Worm (Caenorhabditis elegans): ENCODE data around the gene T24H10.1.

Gene T24H10.1

DNA sequence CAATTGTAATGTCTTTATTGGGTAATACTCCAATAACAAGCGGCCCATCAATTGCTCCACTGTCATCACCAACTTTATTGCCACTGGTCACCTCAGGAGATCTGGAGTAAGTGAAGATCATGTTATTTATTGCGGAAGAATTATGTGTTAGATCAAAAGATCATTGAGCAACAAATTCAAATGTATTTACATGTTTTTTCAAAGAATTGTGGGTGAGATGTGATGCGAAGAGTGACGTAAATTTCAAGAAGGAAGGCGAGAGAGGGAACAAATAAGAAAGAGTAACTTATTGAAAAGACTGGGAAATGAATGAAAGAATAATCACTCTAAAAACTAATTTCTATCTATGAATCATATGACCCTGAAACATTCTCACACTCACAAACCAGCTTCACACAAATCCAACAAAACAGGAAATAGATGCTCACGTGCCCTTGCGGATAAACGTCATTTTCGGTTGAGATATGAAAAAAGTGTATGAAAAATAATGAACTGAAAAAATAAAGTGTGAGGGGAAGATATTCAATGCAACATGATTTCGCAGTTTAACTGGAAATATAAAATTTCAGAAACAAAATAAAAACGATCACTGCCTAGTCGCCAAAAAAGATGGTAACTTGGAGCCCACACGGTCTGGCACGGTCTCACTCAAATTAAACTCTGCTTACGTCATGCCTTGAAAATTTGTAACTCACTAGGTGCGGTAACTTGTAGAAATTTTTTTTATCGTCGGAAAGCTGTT is 21.8 kb downstream of the T24H10.1 start:
- TF ChIP-seq tab-1 (GFP tag; IDR thresholded peaks at IDR 0.05) (no peak), ztf-23 (GFP tag; IDR thresholded peaks at IDR 0.05) (no peak), T22C8.4 (GFP tag; IDR thresholded peaks at IDR 0.05) (no peak), med-1 (GFP tag; optimal IDR thresholded peaks at IDR 0.05; ENCODE audit: insufficient read depth) (no peak), klf-2 (GFP tag; conservative IDR thresholded peaks at IDR 0.05) (no peak), flt-1 (GFP tag; IDR thresholded peaks at IDR 0.05) (no peak), cog-1 (tag; optimal IDR thresholded peaks at IDR 0.05) (no peak), ref-1 (GFP tag; conservative IDR thresholded peaks at IDR 0.05) (no peak), ztf-29 (GFP tag; IDR thresholded peaks at IDR 0.05) (no peak)

ce11 chrII:9124353-9124752 is 25.2 kb downstream of the T24H10.1 start:
- TF ChIP-seq ztf-23 (GFP tag; IDR thresholded peaks at IDR 0.05) (no peak), flt-1 (GFP tag; IDR thresholded peaks at IDR 0.05) (no peak), cog-1 (tag; optimal IDR thresholded peaks at IDR 0.05) (no peak), T22C8.4 (GFP tag; IDR thresholded peaks at IDR 0.05) (no peak)

DNA sequence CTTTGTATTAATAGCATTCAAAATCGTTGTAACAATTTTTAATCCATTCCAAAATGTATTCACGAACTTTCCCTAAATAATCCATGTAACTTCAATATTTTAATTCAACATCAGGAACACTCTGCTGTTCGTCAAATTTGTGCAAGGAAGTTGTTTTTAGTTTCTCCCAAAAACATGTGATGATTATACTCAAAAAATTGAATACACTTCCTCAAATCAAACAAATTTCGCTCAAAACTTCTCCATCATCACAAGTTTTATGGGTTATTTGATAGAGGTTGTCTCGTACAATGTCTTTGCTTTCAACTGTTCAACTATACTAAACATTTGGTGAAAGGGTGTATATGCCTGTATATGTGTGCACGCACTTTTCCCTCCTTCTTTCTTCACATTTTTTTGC is 25.8 kb downstream of the T24H10.1 start:
- TF ChIP-seq flt-1 (GFP tag; IDR thresholded peaks at IDR 0.05), result no peak

- TF ChIP-seq ztf-23 (GFP tag; IDR thresholded peaks at IDR 0.05) (no peak), tab-1 (GFP tag; IDR thresholded peaks at IDR 0.05) (no peak), med-1 (GFP tag; optimal IDR thresholded peaks at IDR 0.05; ENCODE audit: insufficient read depth) (no peak), cog-1 (tag; optimal IDR thresholded peaks at IDR 0.05) (no peak), T22C8.4 (GFP tag; IDR thresholded peaks at IDR 0.05) (no peak)
Measured at ce11 chrII:9126965-9127364, 27.8 kb downstream of the T24H10.1 start.

- no peak for TF ChIP-seq T22C8.4 (GFP tag; IDR thresholded peaks at IDR 0.05)
- TF ChIP-seq flt-1 (GFP tag; IDR thresholded peaks at IDR 0.05), result no peak
- no peak for TF ChIP-seq tab-1 (GFP tag; IDR thresholded peaks at IDR 0.05)
- TF ChIP-seq med-1 (GFP tag; optimal IDR thresholded peaks at IDR 0.05; ENCODE audit: insufficient read depth), result no peak
Measured at ce11 chrII:9127379-9127778, 28.2 kb downstream of the T24H10.1 start.

ce11 chrII:9128132-9128531 is 29.0 kb downstream of the T24H10.1 start:
- TF ChIP-seq klf-2 (GFP tag; conservative IDR thresholded peaks at IDR 0.05), result no peak
- TF ChIP-seq ref-1 (GFP tag; conservative IDR thresholded peaks at IDR 0.05), result no peak
- TF ChIP-seq flt-1 (GFP tag; IDR thresholded peaks at IDR 0.05), result no peak
- TF ChIP-seq tab-1 (GFP tag; IDR thresholded peaks at IDR 0.05), result no peak
- TF ChIP-seq med-1 (GFP tag; optimal IDR thresholded peaks at IDR 0.05; ENCODE audit: insufficient read depth), result no peak
- no peak for TF ChIP-seq ztf-29 (GFP tag; IDR thresholded peaks at IDR 0.05)
- no peak for TF ChIP-seq T22C8.4 (GFP tag; IDR thresholded peaks at IDR 0.05)
- no peak for TF ChIP-seq cog-1 (tag; optimal IDR thresholded peaks at IDR 0.05)
- TF ChIP-seq ztf-23 (GFP tag; IDR thresholded peaks at IDR 0.05), result no peak

DNA sequence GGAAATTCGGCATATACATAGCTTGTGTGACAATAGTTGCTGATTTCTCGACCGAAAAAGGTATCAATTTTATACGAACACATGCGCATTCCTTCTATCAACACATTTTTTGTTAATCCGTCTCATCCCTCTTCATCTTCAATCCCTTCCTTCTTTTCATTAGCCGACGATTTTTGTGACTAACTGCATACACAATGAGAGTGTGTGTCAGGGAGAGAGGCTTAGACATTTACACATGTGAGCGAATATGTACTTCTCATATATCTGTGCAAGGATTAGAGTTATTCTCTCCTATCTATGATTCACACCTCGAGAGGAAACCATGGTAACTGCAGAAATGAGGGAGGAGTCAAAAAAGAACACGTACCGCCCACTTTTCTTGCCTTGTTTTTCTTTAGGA is 31.2 kb downstream of the T24H10.1 start:
- TF ChIP-seq tab-1 (GFP tag; IDR thresholded peaks at IDR 0.05) (no peak), ztf-23 (GFP tag; IDR thresholded peaks at IDR 0.05) (no peak), flt-1 (GFP tag; IDR thresholded peaks at IDR 0.05) (no peak), med-1 (GFP tag; optimal IDR thresholded peaks at IDR 0.05; ENCODE audit: insufficient read depth) (no peak)

DNA sequence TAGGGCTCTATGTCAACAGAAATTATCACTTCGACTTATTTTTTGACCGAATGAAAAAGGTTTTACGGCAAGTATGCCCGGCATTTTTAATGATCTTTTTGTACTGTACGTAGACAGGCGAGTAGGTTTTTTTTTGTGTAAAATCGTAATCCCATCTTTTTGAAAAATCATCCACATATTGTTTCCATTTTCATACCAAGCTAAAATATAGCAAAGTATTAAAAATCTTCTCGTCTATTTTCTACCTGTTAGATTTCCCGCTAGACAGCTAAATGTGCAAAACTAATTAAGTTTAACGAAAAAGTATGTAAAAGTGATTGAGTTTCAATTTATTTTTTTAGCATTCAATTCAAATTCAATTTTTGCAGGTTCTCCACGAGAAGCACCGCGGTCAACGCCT is 32.2 kb downstream of the T24H10.1 start, which contains the start of gene C16D2.1:
Gene C16D2.1 (plus strand): TSS at position 301 of the 400 bp plus-strand sequence.
- TF ChIP-seq flt-1 (GFP tag; IDR thresholded peaks at IDR 0.05) (no peak), klf-2 (GFP tag; conservative IDR thresholded peaks at IDR 0.05) (no peak), med-1 (GFP tag; optimal IDR thresholded peaks at IDR 0.05; ENCODE audit: insufficient read depth) (no peak), ztf-23 (GFP tag; IDR thresholded peaks at IDR 0.05) (no peak), tab-1 (GFP tag; IDR thresholded peaks at IDR 0.05) (no peak), cog-1 (tag; optimal IDR thresholded peaks at IDR 0.05) (no peak)

DNA sequence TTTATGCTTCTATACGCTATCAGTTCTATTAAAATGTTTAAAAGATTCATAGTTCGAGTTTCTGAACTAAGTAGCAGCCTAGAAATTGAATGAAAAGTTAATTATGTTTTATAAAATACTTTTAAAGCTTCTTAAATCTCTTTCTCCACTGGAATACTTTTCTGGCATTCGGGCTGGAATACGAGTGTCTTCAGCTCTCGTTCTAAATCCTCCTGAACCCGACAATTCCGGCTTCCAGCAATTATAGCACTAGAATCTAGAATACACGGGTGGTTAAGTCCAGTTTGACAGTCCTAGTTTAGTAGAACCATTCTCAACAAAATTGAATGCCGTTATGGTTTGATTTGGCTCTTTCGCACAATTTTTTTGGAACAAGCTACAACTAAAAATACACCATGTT is 33.2 kb downstream of the T24H10.1 start:
- TF ChIP-seq ztf-23 (GFP tag; IDR thresholded peaks at IDR 0.05) (no peak), med-1 (GFP tag; optimal IDR thresholded peaks at IDR 0.05; ENCODE audit: insufficient read depth) (no peak), ref-1 (GFP tag; conservative IDR thresholded peaks at IDR 0.05) (no peak), flt-1 (GFP tag; IDR thresholded peaks at IDR 0.05) (no peak), cog-1 (tag; optimal IDR thresholded peaks at IDR 0.05) (no peak), klf-2 (GFP tag; conservative IDR thresholded peaks at IDR 0.05) (no peak), T22C8.4 (GFP tag; IDR thresholded peaks at IDR 0.05) (no peak), tab-1 (GFP tag; IDR thresholded peaks at IDR 0.05) (no peak), ztf-29 (GFP tag; IDR thresholded peaks at IDR 0.05) (no peak)

DNA sequence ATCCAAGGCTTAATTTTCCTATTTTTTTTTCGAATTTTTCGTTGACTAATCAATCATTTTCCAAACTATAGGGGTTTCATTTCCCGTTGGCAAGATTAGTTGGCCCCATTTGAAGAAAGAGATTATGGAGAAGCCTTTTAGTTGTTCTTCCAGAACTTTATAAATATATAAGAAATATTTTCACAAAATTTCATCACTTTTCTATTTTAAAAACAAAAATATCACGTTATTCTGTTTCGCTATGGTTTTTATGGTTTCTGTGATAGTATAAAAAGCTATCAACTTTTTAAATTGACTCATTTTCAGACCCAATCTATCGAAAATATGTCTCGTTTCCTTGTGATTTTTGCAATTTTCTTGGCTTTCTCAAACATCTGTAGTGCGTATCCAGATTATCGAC is 36.7 kb downstream of the T24H10.1 start, which contains the start of gene nlp-78:
Gene nlp-78 (plus strand): TSS at position 301 of the 400 bp plus-strand sequence.
- no peak for TF ChIP-seq tab-1 (GFP tag; IDR thresholded peaks at IDR 0.05)
- no peak for TF ChIP-seq ztf-23 (GFP tag; IDR thresholded peaks at IDR 0.05)

ce11 chrII:9137803-9138202 is 38.6 kb downstream of the T24H10.1 start, which contains the start of gene C16D2.3:
C16D2.3 (plus strand) TSS chrII:9138103.
- TF ChIP-seq klf-2 (GFP tag; conservative IDR thresholded peaks at IDR 0.05) (no peak), tab-1 (GFP tag; IDR thresholded peaks at IDR 0.05) (no peak), ztf-23 (GFP tag; IDR thresholded peaks at IDR 0.05) (no peak), ztf-29 (GFP tag; IDR thresholded peaks at IDR 0.05) (no peak), ref-1 (GFP tag; conservative IDR thresholded peaks at IDR 0.05) (no peak)
